Worm (Caenorhabditis elegans): ENCODE measurements around the gene srh-177.

Gene srh-177

ce11 chrV:20375236-20375635 lies 6.2 kb upstream of the srh-177 start, which contains the start of gene ins-35:
Gene ins-35, plus strand, starts transcription at chrV:20375536.
- no peak for TF ChIP-seq ama-1 (optimal IDR thresholded peaks at IDR 0.05)
- TF ChIP-seq nhr-25 (tag; optimal IDR thresholded peaks at IDR 0.05), result no peak
- TF ChIP-seq nhr-28 (tag; optimal IDR thresholded peaks at IDR 0.05), result no peak
- TF ChIP-seq egl-27 (tag; optimal IDR thresholded peaks at IDR 0.05), result no peak
- no peak for TF ChIP-seq nhr-12 (tag; optimal IDR thresholded peaks at IDR 0.05)
- TF ChIP-seq ztf-11 (tag; optimal IDR thresholded peaks at IDR 0.05), result no peak
- TF ChIP-seq aly-2 (tag; optimal IDR thresholded peaks at IDR 0.05), result no peak
- no peak for TF ChIP-seq lsy-12 (tag; optimal IDR thresholded peaks at IDR 0.05)
- TF ChIP-seq nhr-237 (tag; optimal IDR thresholded peaks at IDR 0.05), result no peak
- no peak for TF ChIP-seq unc-62 (GFP tag; optimal IDR thresholded peaks at IDR 0.05)
- no peak for TF ChIP-seq unc-39 (tag; optimal IDR thresholded peaks at IDR 0.05)
- no peak for TF ChIP-seq elt-2 (tag; optimal IDR thresholded peaks at IDR 0.05)
- no peak for TF ChIP-seq tbx-2 (tag; optimal IDR thresholded peaks at IDR 0.05)
- no peak for TF ChIP-seq zag-1 (tag; optimal IDR thresholded peaks at IDR 0.05)
- TF ChIP-seq nhr-23 (tag; optimal IDR thresholded peaks at IDR 0.05), result no peak
- TF ChIP-seq lin-39 (tag; optimal IDR thresholded peaks at IDR 0.05), result no peak

ce11 chrV:20374484-20374883 lies 5.4 kb upstream of the srh-177 start:
- TF ChIP-seq pqm-1 (tag; optimal IDR thresholded peaks at IDR 0.05) (peak; percentile 20), ztf-11 (tag; optimal IDR thresholded peaks at IDR 0.05) (no peak), elt-2 (tag; optimal IDR thresholded peaks at IDR 0.05) (peak; percentile 79), pha-4 (tag; optimal IDR thresholded peaks at IDR 0.05) (peak; percentile 21), jun-1 (tag; optimal IDR thresholded peaks at IDR 0.05) (peak; percentile 38)

DNA sequence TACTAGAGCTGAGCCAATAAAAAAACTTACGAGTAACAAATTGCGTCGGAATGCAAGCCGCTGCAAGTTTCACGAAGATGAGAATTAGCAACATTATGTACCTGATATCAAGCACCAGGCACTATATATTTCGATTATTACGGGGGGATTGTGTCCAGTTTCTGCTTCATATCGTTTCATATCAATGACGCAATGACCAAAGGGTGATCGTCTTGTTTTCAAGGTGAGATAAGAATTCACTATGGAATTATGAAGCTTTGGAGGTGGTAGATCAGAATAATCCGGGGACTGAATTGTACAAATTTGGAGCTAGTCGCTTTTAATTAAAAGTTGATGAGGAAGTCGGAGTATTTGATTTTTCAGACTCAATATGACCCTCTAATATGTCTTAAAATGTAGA lies 2.2 kb downstream of the srh-177 start, which contains the start of gene K02E2.8:
K02E2.8 (minus strand) TSS at position 101 of the 400 bp plus-strand sequence.
- TF ChIP-seq elt-2 (tag; optimal IDR thresholded peaks at IDR 0.05), result no peak
- TF ChIP-seq aly-2 (tag; optimal IDR thresholded peaks at IDR 0.05), result no peak
- TF ChIP-seq nhr-77 (tag; optimal IDR thresholded peaks at IDR 0.05), result no peak
- no peak for TF ChIP-seq nhr-76 (tag; optimal IDR thresholded peaks at IDR 0.05)
- no peak for TF ChIP-seq fkh-10 (GFP tag; optimal IDR thresholded peaks at IDR 0.05)
- TF ChIP-seq hmg-11 (tag; optimal IDR thresholded peaks at IDR 0.05), result no peak
- no peak for TF ChIP-seq ceh-16 (tag; optimal IDR thresholded peaks at IDR 0.05)

DNA sequence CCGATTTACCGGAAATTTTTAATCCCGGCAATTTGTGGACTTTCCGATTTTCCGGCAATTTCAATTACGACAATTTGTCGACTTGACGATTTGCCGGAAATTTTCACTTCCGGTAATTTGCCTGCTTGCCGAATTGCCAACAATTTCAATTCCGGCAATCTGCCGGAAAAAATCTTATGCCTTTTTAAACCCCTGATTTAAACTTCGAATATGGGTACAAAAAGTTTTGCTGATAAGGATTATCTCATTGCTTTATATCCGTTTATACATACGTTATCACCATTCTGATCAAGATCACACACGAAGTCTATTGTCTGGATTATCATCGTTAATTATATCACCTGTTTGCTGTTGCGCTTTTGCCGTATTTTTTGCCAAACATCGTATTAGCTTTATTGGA lies 12.6 kb downstream of the srh-177 start, which contains the start of gene grd-11:
grd-11 (plus strand) TSS at position 301 of the 400 bp plus-strand sequence.
- TF ChIP-seq unc-39 (tag; optimal IDR thresholded peaks at IDR 0.05), result no peak
- TF ChIP-seq sea-2 (GFP tag; optimal IDR thresholded peaks at IDR 0.05), result no peak
- TF ChIP-seq elt-3 (tag; optimal IDR thresholded peaks at IDR 0.05), result no peak
- TF ChIP-seq hmg-11 (tag; optimal IDR thresholded peaks at IDR 0.05), result no peak
- no peak for TF ChIP-seq nhr-237 (tag; optimal IDR thresholded peaks at IDR 0.05)
- no peak for TF ChIP-seq nhr-11 (tag; optimal IDR thresholded peaks at IDR 0.05)
- TF ChIP-seq nhr-12 (tag; optimal IDR thresholded peaks at IDR 0.05), result no peak
- TF ChIP-seq nhr-67 (tag; optimal IDR thresholded peaks at IDR 0.05), result no peak
- no peak for TF ChIP-seq lsy-12 (tag; optimal IDR thresholded peaks at IDR 0.05)
- no peak for TF ChIP-seq tbx-2 (tag; optimal IDR thresholded peaks at IDR 0.05)
- no peak for TF ChIP-seq ceh-28 (tag; optimal IDR thresholded peaks at IDR 0.05)
- no peak for TF ChIP-seq pqm-1 (tag; optimal IDR thresholded peaks at IDR 0.05)
- no peak for TF ChIP-seq R02D3.7 (tag; optimal IDR thresholded peaks at IDR 0.05)
- TF ChIP-seq unc-62 (GFP tag; optimal IDR thresholded peaks at IDR 0.05), result no peak
- TF ChIP-seq ceh-9 (tag; optimal IDR thresholded peaks at IDR 0.05), result no peak

ce11 chrV:20351195-20351594 lies 17.9 kb downstream of the srh-177 start, which contains the start of gene K02E2.1:
Gene K02E2.1, plus strand, starts transcription at chrV:20351495.
- TF ChIP-seq pqm-1 (tag; optimal IDR thresholded peaks at IDR 0.05) (no peak), nhr-28 (tag; optimal IDR thresholded peaks at IDR 0.05) (no peak), elt-2 (tag; optimal IDR thresholded peaks at IDR 0.05) (no peak), R02D3.7 (tag; optimal IDR thresholded peaks at IDR 0.05) (no peak), fkh-10 (GFP tag; optimal IDR thresholded peaks at IDR 0.05) (no peak), nhr-77 (tag; optimal IDR thresholded peaks at IDR 0.05) (no peak), nhr-43 (tag; optimal IDR thresholded peaks at IDR 0.05; ENCODE audit: poor library complexity, severe bottlenecking) (no peak), nhr-11 (tag; optimal IDR thresholded peaks at IDR 0.05) (no peak), snpc-4 (tag; optimal IDR thresholded peaks at IDR 0.05) (no peak), unc-39 (tag; optimal IDR thresholded peaks at IDR 0.05) (no peak), lin-15B (tag; optimal IDR thresholded peaks at IDR 0.05) (no peak), lsy-12 (tag; optimal IDR thresholded peaks at IDR 0.05) (no peak), nhr-25 (tag; optimal IDR thresholded peaks at IDR 0.05) (no peak)

All from whole organism, L3 larva.